Worm (Caenorhabditis elegans): ENCODE data around the gene M04D8.4.

ce11 chrIII:9997890-9998289 lies 32.6 kb downstream of the M04D8.4 start, which contains the start of gene pqn-8:
- no peak for TF ChIP-seq pha-4 (tag; optimal IDR thresholded peaks at IDR 0.05)
- TF ChIP-seq snpc-4 (tag; optimal IDR thresholded peaks at IDR 0.05) = no peak
- TF ChIP-seq unc-62 (GFP tag; optimal IDR thresholded peaks at IDR 0.05) = no peak
- TF ChIP-seq nhr-237 (tag; optimal IDR thresholded peaks at IDR 0.05) = no peak
- no peak for TF ChIP-seq ceh-83 (GFP tag; optimal IDR thresholded peaks at IDR 0.05)
- no peak for TF ChIP-seq lin-32 (GFP tag; optimal IDR thresholded peaks at IDR 0.05)
- TF ChIP-seq unc-39 (tag; optimal IDR thresholded peaks at IDR 0.05) = no peak
